Worm (Caenorhabditis elegans) whole organism, early embryonic: ENCODE measurements around the gene cul-3.
A peak's percentile ranks its signal among the peaks of the same experiment; 100 is the strongest.

Experiments
- B0310.2 ChIP-seq: sonication (generic microtip); optimal IDR thresholded peaks from 2 replicates; lab custom pipeline; 2016; ENCODE audit warnings: mild to moderate bottlenecking, missing genetic modification characterization, missing compliant biosample characterization
- F13C5.2 ChIP-seq: sonication (generic microtip); optimal IDR thresholded peaks from 2 replicates; lab custom pipeline; 2017; ENCODE audit warnings: mild to moderate bottlenecking, missing genetic modification characterization, inconsistent platforms, missing compliant biosample characterization
- aly-1 ChIP-seq: sonication (generic microtip); optimal IDR thresholded peaks from 2 replicates; lab custom pipeline; 2016; ENCODE audit warnings: missing genetic modification characterization, missing compliant biosample characterization
- ama-1 ChIP-seq: fragments of 150-350 bp; optimal IDR thresholded peaks from 2 replicates; lab custom pipeline; 2014
- ceh-13 ChIP-seq: fragments of 200-800 bp; sonication (Bioruptor generic); optimal IDR thresholded peaks from 2 replicates; lab custom pipeline; 2018; ENCODE audit warnings: mild to moderate bottlenecking, missing genetic modification characterization, missing compliant biosample characterization
- ceh-36 ChIP-seq: sonication (generic microtip); optimal IDR thresholded peaks from 2 replicates; lab custom pipeline; 2016; ENCODE audit warnings: missing genetic modification characterization, inconsistent platforms, missing compliant biosample characterization
- ets-7 ChIP-seq: sonication (generic microtip); optimal IDR thresholded peaks from 2 replicates; lab custom pipeline; 2016; ENCODE audit warnings: missing genotype, missing genetic modification characterization, missing compliant biosample characterization
- flt-1 ChIP-seq: fragments of 200-800 bp; sonication (Bioruptor generic); IDR thresholded peaks from 2 replicates; pipeline ENCODE4 v1.3.6; 2022; ENCODE audit warnings: missing genetic modification characterization, missing compliant biosample characterization
- hmbx-1 ChIP-seq: sonication (generic microtip); optimal IDR thresholded peaks from 2 replicates; lab custom pipeline; 2016; ENCODE audit warnings: mild to moderate bottlenecking, missing genetic modification characterization, missing compliant biosample characterization
- hmg-4 ChIP-seq: fragments of 200-800 bp; sonication (Bioruptor generic); optimal IDR thresholded peaks from 2 replicates; lab custom pipeline; 2018; ENCODE audit warnings: mild to moderate bottlenecking, missing genetic modification characterization, missing compliant biosample characterization
- hnd-1 ChIP-seq: sonication (generic microtip); optimal IDR thresholded peaks from 2 replicates; lab custom pipeline; 2016; ENCODE audit warnings: missing genetic modification characterization, missing compliant biosample characterization
- pes-1 ChIP-seq: fragments of 200-800 bp; sonication (Bioruptor generic); IDR thresholded peaks from 2 replicates; pipeline ENCODE4 v1.3.6; 2022; ENCODE audit warnings: missing genetic modification reagents, missing genetic modification characterization, missing compliant biosample characterization
- scrt-1 ChIP-seq: fragments of 200-800 bp; sonication (Bioruptor generic); IDR thresholded peaks from 2 replicates; pipeline ENCODE4 v1.3.6; 2022; ENCODE audit warnings: missing genetic modification characterization, missing compliant biosample characterization
- sea-1 ChIP-seq: fragments of 200-800 bp; sonication (Bioruptor generic); conservative IDR thresholded peaks from 2 replicates; pipeline ENCODE4 v1.3.6; 2022; ENCODE audit warnings: missing genetic modification characterization, missing compliant biosample characterization
- tbx-11 ChIP-seq: fragments of 200-800 bp; sonication (Bioruptor generic); IDR thresholded peaks from 2 replicates; pipeline ENCODE4 v1.3.6; 2022; ENCODE audit warnings: missing genetic modification characterization, missing compliant biosample characterization
- tbx-37 ChIP-seq: fragments of 200-800 bp; sonication (Bioruptor generic); conservative IDR thresholded peaks from 2 replicates; pipeline ENCODE4 v1.3.6; 2022; ENCODE audit warnings: missing genetic modification reagents, missing genetic modification characterization, missing compliant biosample characterization
- tra-4 ChIP-seq: sonication (generic microtip); optimal IDR thresholded peaks from 2 replicates; lab custom pipeline; 2017; ENCODE audit warnings: missing genetic modification characterization, missing compliant biosample characterization

cul-3 gene

ce11 chrV:145694-146093, 31.5 kb upstream of the cul-3 start:
- TF ChIP-seq scrt-1 (GFP tag; lab: Robert Waterston, UW) = no peak
- no peak for TF ChIP-seq aly-1 (tag; lab: Kevin White, UChicago)
- no peak for TF ChIP-seq pes-1 (GFP tag; lab: Robert Waterston, UW)
- TF ChIP-seq ceh-36 (tag; lab: Kevin White, UChicago) = no peak
- no peak for TF ChIP-seq ets-7 (tag; lab: Kevin White, UChicago)
- no peak for TF ChIP-seq sea-1
- no peak for TF ChIP-seq tbx-37 (GFP tag; lab: Robert Waterston, UW)
- no peak for TF ChIP-seq ceh-13 (GFP tag; lab: Kevin White, UChicago)
- TF ChIP-seq ama-1 = no peak

- no peak for TF ChIP-seq B0310.2
- TF ChIP-seq ceh-13 (GFP tag; lab: Kevin White, UChicago) = no peak
- TF ChIP-seq sea-1 = no peak
- TF ChIP-seq tra-4 = no peak
Measured at ce11 chrV:150059-150458, 27.2 kb upstream of the cul-3 start.

DNA sequence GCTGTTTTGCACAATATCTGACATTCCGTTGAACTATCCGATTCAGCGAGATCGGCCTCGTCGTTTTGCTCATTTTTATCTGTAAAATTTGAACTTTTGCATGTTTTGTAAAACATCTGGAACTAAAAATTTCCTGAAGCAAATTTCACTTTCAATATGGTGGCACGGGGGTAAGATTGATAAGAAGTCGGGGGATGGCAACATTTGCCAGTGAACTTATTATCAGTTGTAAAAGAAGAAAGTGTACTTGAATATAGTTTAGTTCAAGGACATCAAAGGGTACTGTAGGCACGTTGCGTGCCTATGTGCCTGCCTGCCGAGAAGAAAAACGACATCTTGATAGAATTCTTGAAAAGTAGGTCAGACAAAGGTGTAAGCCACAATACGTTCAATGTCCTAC, 25.9 kb upstream of the cul-3 start, which contains the start of gene W03F9.4:
TSS of gene W03F9.4 (minus strand) at position 79 of the 400 bp plus-strand sequence.
- no peak for TF ChIP-seq pes-1 (GFP tag; lab: Robert Waterston, UW)
- TF ChIP-seq flt-1 (GFP tag; lab: Robert Waterston, UW) = no peak
- no peak for TF ChIP-seq tra-4
- no peak for TF ChIP-seq ceh-13 (GFP tag; lab: Kevin White, UChicago)
- no peak for TF ChIP-seq hmg-4 (GFP tag; lab: Kevin White, UChicago)
- TF ChIP-seq sea-1 = no peak
- TF ChIP-seq F13C5.2 (tag; lab: Kevin White, UChicago) = no peak
- no peak for TF ChIP-seq hmbx-1 (tag; lab: Kevin White, UChicago)
- TF ChIP-seq aly-1 (tag; lab: Kevin White, UChicago) = no peak
- no peak for TF ChIP-seq ceh-36 (tag; lab: Kevin White, UChicago)
- TF ChIP-seq ets-7 (tag; lab: Kevin White, UChicago) = no peak
- no peak for TF ChIP-seq ama-1
- TF ChIP-seq tbx-11 = no peak
- TF ChIP-seq tbx-37 (GFP tag; lab: Robert Waterston, UW) = no peak
- no peak for TF ChIP-seq hnd-1
- TF ChIP-seq scrt-1 (GFP tag; lab: Robert Waterston, UW) = no peak
- no peak for TF ChIP-seq B0310.2

- TF ChIP-seq B0310.2 (no peak), tbx-37 (GFP tag; lab: Robert Waterston, UW) (no peak), aly-1 (tag; lab: Kevin White, UChicago) (no peak), tbx-11 (no peak), scrt-1 (GFP tag; lab: Robert Waterston, UW) (no peak), ets-7 (tag; lab: Kevin White, UChicago) (no peak), ama-1 (no peak), flt-1 (GFP tag; lab: Robert Waterston, UW) (no peak), hmg-4 (GFP tag; lab: Kevin White, UChicago) (peak; percentile 66), ceh-36 (tag; lab: Kevin White, UChicago) (no peak), hmbx-1 (tag; lab: Kevin White, UChicago) (no peak), hnd-1 (no peak), pes-1 (GFP tag; lab: Robert Waterston, UW) (peak; percentile 47; the same call in 1 of the 2 replicates), sea-1 (no peak), ceh-13 (GFP tag; lab: Kevin White, UChicago) (no peak), tra-4 (no peak), F13C5.2 (tag; lab: Kevin White, UChicago) (peak; percentile 14)
Measured at ce11 chrV:152156-152555, 25.1 kb upstream of the cul-3 start.

ce11 chrV:153867-154266, 23.4 kb upstream of the cul-3 start:
- TF ChIP-seq ceh-36 (tag; lab: Kevin White, UChicago) (no peak), aly-1 (tag; lab: Kevin White, UChicago) (peak; percentile 22), tra-4 (no peak), sea-1 (no peak), scrt-1 (GFP tag; lab: Robert Waterston, UW) (no peak), ama-1 (no peak), hmg-4 (GFP tag; lab: Kevin White, UChicago) (peak; percentile 65)

DNA sequence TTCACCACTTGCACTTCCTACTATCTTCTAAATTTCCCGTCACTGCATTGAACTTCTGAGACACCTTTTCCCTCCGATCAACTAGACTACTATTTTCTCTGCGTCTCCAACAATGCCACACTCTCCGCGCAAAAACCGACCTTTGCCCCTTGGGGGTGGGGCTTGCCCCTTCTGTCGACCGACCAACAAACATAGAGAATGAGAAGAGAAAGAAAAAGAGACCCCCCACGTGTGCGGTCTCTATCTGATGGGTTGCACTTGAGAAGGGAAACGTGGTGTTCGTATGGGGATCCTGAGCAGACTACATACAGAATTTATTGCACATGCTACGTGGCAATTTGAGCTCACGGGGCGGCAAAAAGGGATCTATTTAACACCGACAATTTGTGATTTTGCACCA, 22.0 kb upstream of the cul-3 start:
- TF ChIP-seq flt-1 (GFP tag; lab: Robert Waterston, UW) = no peak
- peak; percentile 61; the same call in 1 of the 2 replicates for TF ChIP-seq scrt-1 (GFP tag; lab: Robert Waterston, UW)
- no peak for TF ChIP-seq hmbx-1 (tag; lab: Kevin White, UChicago)
- no peak for TF ChIP-seq hnd-1
- peak; percentile 41; the same call in 1 of the 2 replicates for TF ChIP-seq tbx-11
- TF ChIP-seq tbx-37 (GFP tag; lab: Robert Waterston, UW) = no peak
- no peak for TF ChIP-seq tra-4
- TF ChIP-seq ceh-36 (tag; lab: Kevin White, UChicago) = no peak
- TF ChIP-seq ceh-13 (GFP tag; lab: Kevin White, UChicago) = no peak
- TF ChIP-seq pes-1 (GFP tag; lab: Robert Waterston, UW) = peak; percentile 30; the same call in 1 of the 2 replicates
- TF ChIP-seq aly-1 (tag; lab: Kevin White, UChicago) = peak; percentile 45
- no peak for TF ChIP-seq ets-7 (tag; lab: Kevin White, UChicago)
- TF ChIP-seq hmg-4 (GFP tag; lab: Kevin White, UChicago) = peak; percentile 80

- no peak for TF ChIP-seq flt-1 (GFP tag; lab: Robert Waterston, UW)
- TF ChIP-seq pes-1 (GFP tag; lab: Robert Waterston, UW) = peak; percentile 68
- no peak for TF ChIP-seq F13C5.2 (tag; lab: Kevin White, UChicago)
- TF ChIP-seq tbx-37 (GFP tag; lab: Robert Waterston, UW) = peak; percentile 53
- TF ChIP-seq sea-1 = 0 out of 2 replicates have a peak, but pooled peaks have one; percentile 19
Measured at ce11 chrV:156044-156869, 21.0 kb upstream of the cul-3 start, which contains the start of gene ttb-1. ttb-1 (plus strand) TSS chrV:156819.
